Fruit fly (Drosophila melanogaster): ENCODE results near the gene TrissinR.

The TrissinR gene

DNA sequence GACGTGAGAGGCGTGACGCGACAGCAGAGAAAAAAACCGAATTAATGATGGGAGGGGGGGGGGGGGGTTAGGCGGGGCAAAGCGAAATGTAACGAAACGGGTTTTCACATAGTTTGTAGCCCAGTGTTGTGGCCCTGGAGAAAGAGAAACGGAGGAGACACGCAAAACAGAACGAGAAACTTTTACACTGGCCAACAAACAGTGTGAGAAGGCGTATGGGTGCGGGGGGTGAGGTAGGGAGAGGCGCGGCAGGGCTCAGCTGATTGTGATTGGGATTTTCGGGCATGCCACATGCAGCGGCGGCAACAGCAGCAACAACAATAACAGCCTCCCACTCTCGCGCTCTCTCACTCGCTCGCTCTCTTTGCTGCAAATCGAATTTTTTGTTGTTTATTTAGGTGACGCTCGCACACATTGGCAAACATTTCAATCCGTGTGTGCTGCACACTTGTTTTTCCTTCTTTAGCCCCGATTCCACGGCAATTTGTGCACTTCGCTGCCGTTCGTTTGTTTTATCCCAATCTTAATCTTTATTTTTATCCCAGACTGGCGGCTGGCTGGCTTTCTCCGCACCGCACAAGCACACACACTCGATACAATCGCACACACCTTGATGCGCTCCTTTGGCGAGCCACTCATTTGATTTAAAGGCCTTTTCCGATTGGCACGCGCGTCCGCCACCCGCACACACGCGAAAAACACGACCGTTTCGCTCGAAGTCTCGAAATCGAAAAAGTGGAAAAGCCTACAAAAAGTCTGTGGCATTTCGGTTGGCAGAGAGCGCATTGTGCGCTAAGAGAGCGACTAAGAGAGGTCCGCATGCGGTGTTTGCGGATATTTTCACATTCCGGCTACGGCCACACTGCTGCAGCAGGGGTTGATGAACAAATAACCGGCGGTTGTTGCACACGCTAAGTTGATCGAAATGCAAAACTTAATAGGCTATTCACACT is 24.1 kb upstream of the TrissinR start, which contains the start of gene CG9171 (continued):
- TF ChIP-seq croc (GFP tag; conservative IDR thresholded peaks at IDR 0.05): no peak
- TF ChIP-seq zfh1 (GFP tag; IDR thresholded peaks at IDR 0.05): peak; percentile 49; the same call in 1 of the 3 replicates
- peak; percentile 66 for TF ChIP-seq phol (tag; optimal IDR thresholded peaks at IDR 0.05)
- TF ChIP-seq CrebB (tag; optimal IDR thresholded peaks at IDR 0.05): no peak
- peak; percentile 13 for TF ChIP-seq CG4424 (GFP tag; optimal IDR thresholded peaks at IDR 0.05)
- TF ChIP-seq sr (GFP tag; IDR thresholded peaks at IDR 0.05): no peak
- TF ChIP-seq CG6654 (GFP tag; optimal IDR thresholded peaks at IDR 0.05): no peak
- peak; percentile 5 for TF ChIP-seq Sry-β (GFP tag; optimal IDR thresholded peaks at IDR 0.05)
- TF ChIP-seq grau (tag; optimal IDR thresholded peaks at IDR 0.05): peak; percentile 36
- no peak for TF ChIP-seq CG8359 (GFP tag; optimal IDR thresholded peaks at IDR 0.05; ENCODE audit: borderline replicate concordance)
- TF ChIP-seq D19B (GFP tag; optimal IDR thresholded peaks at IDR 0.05): no peak
- no peak for TF ChIP-seq CHES-1-like (GFP tag; optimal IDR thresholded peaks at IDR 0.05)
- TF ChIP-seq al (GFP tag; IDR thresholded peaks at IDR 0.05): no peak
- peak; percentile 55 for TF ChIP-seq scrt (GFP tag; optimal IDR thresholded peaks at IDR 0.05)
- TF ChIP-seq wor (GFP tag; IDR thresholded peaks at IDR 0.05): no peak
- TF ChIP-seq yki (optimal IDR thresholded peaks at IDR 0.05): peak; percentile 44
- peak; percentile 67 for TF ChIP-seq psq (GFP tag; optimal IDR thresholded peaks at IDR 0.05)
- TF ChIP-seq aop (GFP tag; IDR thresholded peaks at IDR 0.05): no peak
- TF ChIP-seq lbe (GFP tag; optimal IDR thresholded peaks at IDR 0.05): no peak
- peak; percentile 51 for TF ChIP-seq Abd-B (GFP tag; optimal IDR thresholded peaks at IDR 0.05)
- 0 out of 3 replicates have a peak, but pooled peaks have one; percentile 13 for TF ChIP-seq CG2199 (GFP tag; IDR thresholded peaks at IDR 0.05)
- TF ChIP-seq CG5180 (GFP tag; optimal IDR thresholded peaks at IDR 0.05): peak; percentile 19
- TF ChIP-seq Xbp1 (GFP tag; optimal IDR thresholded peaks at IDR 0.05): no peak
- TF ChIP-seq CG12744 (GFP tag; optimal IDR thresholded peaks at IDR 0.05): peak; percentile 10
- no peak; the same call in 1 of the 2 replicates for TF ChIP-seq seq (GFP tag; IDR thresholded peaks at IDR 0.05)
- TF ChIP-seq HLH3B (GFP tag; IDR thresholded peaks at IDR 0.05): no peak
- peak; percentile 51; the same call in 1 of the 3 replicates for TF ChIP-seq CG7963 (GFP tag; IDR thresholded peaks at IDR 0.05; ENCODE audit: partially characterized antibody)
- TF ChIP-seq Hmx (GFP tag; optimal IDR thresholded peaks at IDR 0.05): no peak
- TF ChIP-seq fu2 (GFP tag; optimal IDR thresholded peaks at IDR 0.05): peak; percentile 16
- TF ChIP-seq Lim3 (GFP tag; IDR thresholded peaks at IDR 0.05): no peak
- peak; percentile 17; the same call in 1 of the 2 replicates for TF ChIP-seq klu (GFP tag; IDR thresholded peaks at IDR 0.05)
- TF ChIP-seq Rfx (GFP tag; IDR thresholded peaks at IDR 0.05): peak; percentile 68
- no peak for TF ChIP-seq NC2β (GFP tag; optimal IDR thresholded peaks at IDR 0.05)
- 0 out of 2 replicates have a peak, but pooled peaks have one; percentile 32 for TF ChIP-seq sna (GFP tag; IDR thresholded peaks at IDR 0.05; ENCODE audit: partially characterized antibody)
- no peak for TF ChIP-seq CG33557 (GFP tag; optimal IDR thresholded peaks at IDR 0.05)
- no peak for TF ChIP-seq CG31365 (tag; optimal IDR thresholded peaks at IDR 0.05)
- TF ChIP-seq Dref (GFP tag; IDR thresholded peaks at IDR 0.05): peak; percentile 66
- no peak for TF ChIP-seq Asciz (GFP tag; optimal IDR thresholded peaks at IDR 0.05)
- no peak for TF ChIP-seq Mad (GFP tag; optimal IDR thresholded peaks at IDR 0.05)
- TF ChIP-seq MTF-1 (GFP tag; optimal IDR thresholded peaks at IDR 0.05; ENCODE audit: borderline replicate concordance): peak; percentile 44
- TF ChIP-seq C15 (GFP tag; IDR thresholded peaks at IDR 0.05): no peak
- peak; percentile 61; the same call in 1 of the 2 replicates for TF ChIP-seq NFAT (GFP tag; IDR thresholded peaks at IDR 0.05)
- TF ChIP-seq CG13775 (GFP tag; optimal IDR thresholded peaks at IDR 0.05): no peak
- peak; percentile 9 for TF ChIP-seq CG10147 (GFP tag; optimal IDR thresholded peaks at IDR 0.05)
- peak; percentile 39; the same call in 2 of the 3 replicates for TF ChIP-seq Aef1 (GFP tag; IDR thresholded peaks at IDR 0.05)
- no peak for TF ChIP-seq PHDP (tag; optimal IDR thresholded peaks at IDR 0.05)
- no peak for TF ChIP-seq crc (GFP tag; optimal IDR thresholded peaks at IDR 0.05)
- no peak for TF ChIP-seq btn (GFP tag; optimal IDR thresholded peaks at IDR 0.05)
- TF ChIP-seq Gug (GFP tag; IDR thresholded peaks at IDR 0.05): peak; percentile 4; the same call in 1 of the 4 replicates
